Worm (Caenorhabditis elegans): Measurements from ENCODE around the gene dpy-20.

DNA sequence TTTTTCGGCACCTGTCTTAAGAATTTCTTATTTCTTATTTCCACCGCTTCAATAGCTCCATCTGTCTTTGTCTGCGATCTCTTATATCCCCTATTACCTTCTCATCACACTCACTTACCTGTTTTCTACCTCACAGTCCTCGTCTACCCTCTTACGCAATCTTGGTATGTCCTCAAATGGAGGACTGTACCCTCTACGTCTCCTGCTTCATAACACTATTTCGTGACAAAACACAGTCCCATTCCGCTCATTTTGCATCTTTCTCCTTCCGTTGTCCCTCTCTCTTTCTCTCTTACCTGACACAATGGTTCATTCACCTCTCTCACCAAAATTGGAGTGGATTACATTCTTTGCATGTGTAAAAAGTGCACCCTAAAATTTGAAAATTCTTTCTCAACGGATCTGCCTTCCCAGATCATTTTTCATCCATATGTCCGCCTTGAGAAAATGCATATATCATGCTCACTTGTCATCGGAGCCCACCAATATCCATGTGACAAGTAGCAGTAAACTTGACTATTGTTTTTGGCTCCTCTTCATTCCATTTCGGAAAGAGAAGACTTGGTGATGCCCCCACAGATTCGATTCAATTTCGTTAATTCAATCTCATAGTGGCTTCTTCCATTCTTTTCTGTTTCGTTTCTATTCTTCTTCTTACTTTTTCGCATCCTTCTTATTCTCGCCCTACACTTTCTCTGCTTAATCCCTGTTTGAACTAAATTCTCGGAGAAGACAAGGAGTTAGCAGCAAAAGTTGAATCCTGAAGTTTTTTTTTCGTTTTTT lies 16.6 kb upstream of the dpy-20 start:
- TF ChIP-seq aly-2 (tag; optimal IDR thresholded peaks at IDR 0.05), result no peak
- TF ChIP-seq fkh-10 (GFP tag; optimal IDR thresholded peaks at IDR 0.05), result peak; percentile 18
- no peak for TF ChIP-seq nhr-11 (tag; optimal IDR thresholded peaks at IDR 0.05)
- TF ChIP-seq nhr-12 (tag; optimal IDR thresholded peaks at IDR 0.05), result no peak
- TF ChIP-seq lin-15B (tag; optimal IDR thresholded peaks at IDR 0.05), result no peak
- no peak for TF ChIP-seq pha-4 (tag; optimal IDR thresholded peaks at IDR 0.05)
- no peak for TF ChIP-seq elt-3 (tag; optimal IDR thresholded peaks at IDR 0.05)
- no peak for TF ChIP-seq skn-1 (tag; optimal IDR thresholded peaks at IDR 0.05)

Measured in whole organism, L3 larva.